Worm (Caenorhabditis elegans): ENCODE data around the gene nrde-3.
A peak's percentile ranks its signal among the peaks of the same experiment; 100 is the strongest.

Gene nrde-3

DNA sequence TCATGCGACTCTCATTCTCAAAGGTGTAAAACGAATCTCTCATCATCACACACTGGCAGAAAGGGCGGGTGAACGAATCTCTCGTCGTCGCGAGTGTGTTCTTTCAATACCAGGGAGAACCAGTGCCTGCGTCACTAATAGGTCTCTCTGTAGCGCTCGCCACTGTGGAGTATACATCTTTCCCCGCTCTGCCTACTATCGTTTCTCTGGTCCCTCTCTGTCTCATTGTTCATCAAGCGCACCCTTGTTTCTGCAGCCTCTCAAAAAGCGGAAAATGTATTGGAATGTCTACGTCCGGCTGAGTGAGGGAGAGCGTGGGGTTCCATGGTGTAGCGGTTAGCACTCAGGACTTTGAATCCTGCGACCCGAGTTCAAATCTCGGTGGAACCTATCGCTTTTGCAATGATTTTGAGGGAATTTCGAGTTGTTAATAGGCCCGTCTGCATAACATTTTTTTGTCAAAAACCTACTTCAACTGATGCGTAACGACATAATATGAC, 38.1 kb downstream of the nrde-3 start (continued):
- TF ChIP-seq hlh-30 (tag; optimal IDR thresholded peaks at IDR 0.05; ENCODE audit: insufficient read depth), result peak; percentile 39
- peak; percentile 89 for TF ChIP-seq ceh-19 (GFP tag; optimal IDR thresholded peaks at IDR 0.05)
- TF ChIP-seq ceh-31 (tag; optimal IDR thresholded peaks at IDR 0.05), result peak; percentile 95
- peak; percentile 74 for TF ChIP-seq ceh-24 (tag; optimal IDR thresholded peaks at IDR 0.05)
- TF ChIP-seq ceh-22 (tag; optimal IDR thresholded peaks at IDR 0.05), result peak; percentile 85
- TF ChIP-seq ceh-48 (tag; optimal IDR thresholded peaks at IDR 0.05), result peak; percentile 65
- peak; percentile 55 for TF ChIP-seq zip-5 (tag; optimal IDR thresholded peaks at IDR 0.05)
- TF ChIP-seq madf-2 (tag; optimal IDR thresholded peaks at IDR 0.05), result peak; percentile 92
- peak; percentile 92 for TF ChIP-seq hlh-6 (tag; optimal IDR thresholded peaks at IDR 0.05)
- TF ChIP-seq ahr-1 (tag; optimal IDR thresholded peaks at IDR 0.05), result peak; percentile 67
- TF ChIP-seq odd-2 (tag; optimal IDR thresholded peaks at IDR 0.05), result peak; percentile 48
- peak; percentile 84 for TF ChIP-seq ztf-16 (tag; optimal IDR thresholded peaks at IDR 0.05)
- TF ChIP-seq mec-3 (tag; optimal IDR thresholded peaks at IDR 0.05; ENCODE audit: borderline replicate concordance), result peak; percentile 18
- TF ChIP-seq sox-4 (tag; optimal IDR thresholded peaks at IDR 0.05), result peak; percentile 86
- TF ChIP-seq nfya-1 (tag; optimal IDR thresholded peaks at IDR 0.05), result peak; percentile 84
- TF ChIP-seq pag-3 (tag; optimal IDR thresholded peaks at IDR 0.05; ENCODE audit: borderline replicate concordance), result peak; percentile 72
- peak; percentile 81 for TF ChIP-seq fax-1 (tag; optimal IDR thresholded peaks at IDR 0.05)

DNA sequence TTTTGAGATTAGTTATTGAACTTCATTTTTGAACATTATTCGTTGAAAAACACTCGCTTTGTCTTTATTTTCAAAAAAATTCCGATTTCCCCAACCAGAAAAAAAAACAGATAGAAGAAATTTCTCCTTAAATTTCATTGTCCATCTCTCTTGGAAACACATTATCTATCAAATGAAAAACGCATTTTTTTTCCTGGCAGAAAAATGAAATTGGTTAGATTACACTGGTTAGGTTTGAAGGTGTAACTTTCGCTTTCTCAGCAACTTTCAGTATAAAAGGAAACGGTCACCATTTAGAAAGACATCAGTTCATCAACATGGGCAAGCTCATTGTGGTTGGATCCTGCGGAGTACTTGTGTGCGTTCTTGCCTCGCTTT, 49.4 kb downstream of the nrde-3 start, which contains the start of gene col-19:
Gene col-19, plus strand, starts transcription at position 301 of the 378 bp plus-strand sequence.
- TF ChIP-seq pat-9 (tag; optimal IDR thresholded peaks at IDR 0.05) (no peak), ceh-2 (tag; optimal IDR thresholded peaks at IDR 0.05) (no peak), K02D7.2 (tag; optimal IDR thresholded peaks at IDR 0.05) (no peak), hlh-8 (tag; optimal IDR thresholded peaks at IDR 0.05) (no peak), C08G9.2 (tag; optimal IDR thresholded peaks at IDR 0.05) (no peak), C38D4.7 (GFP tag; optimal IDR thresholded peaks at IDR 0.05) (no peak), unc-55 (GFP tag; optimal IDR thresholded peaks at IDR 0.05) (no peak), unc-86 (tag; optimal IDR thresholded peaks at IDR 0.05) (no peak), odd-2 (tag; optimal IDR thresholded peaks at IDR 0.05) (no peak), tbx-2 (tag; optimal IDR thresholded peaks at IDR 0.05) (no peak), unc-3 (GFP tag; conservative IDR thresholded peaks at IDR 0.05) (no peak), unc-3 (tag; optimal IDR thresholded peaks at IDR 0.05) (no peak), pax-1 (tag; optimal IDR thresholded peaks at IDR 0.05) (no peak), ceh-24 (tag; optimal IDR thresholded peaks at IDR 0.05) (no peak), rnt-1 (tag; optimal IDR thresholded peaks at IDR 0.05) (no peak), F13H6.1 (tag; optimal IDR thresholded peaks at IDR 0.05) (no peak), hlh-15 (tag; optimal IDR thresholded peaks at IDR 0.05) (no peak), hlh-6 (tag; optimal IDR thresholded peaks at IDR 0.05) (no peak), ama-1 (optimal IDR thresholded peaks at IDR 0.05) (no peak), ceh-18 (tag; optimal IDR thresholded peaks at IDR 0.05) (no peak), lim-6 (tag; optimal IDR thresholded peaks at IDR 0.05) (no peak)

DNA sequence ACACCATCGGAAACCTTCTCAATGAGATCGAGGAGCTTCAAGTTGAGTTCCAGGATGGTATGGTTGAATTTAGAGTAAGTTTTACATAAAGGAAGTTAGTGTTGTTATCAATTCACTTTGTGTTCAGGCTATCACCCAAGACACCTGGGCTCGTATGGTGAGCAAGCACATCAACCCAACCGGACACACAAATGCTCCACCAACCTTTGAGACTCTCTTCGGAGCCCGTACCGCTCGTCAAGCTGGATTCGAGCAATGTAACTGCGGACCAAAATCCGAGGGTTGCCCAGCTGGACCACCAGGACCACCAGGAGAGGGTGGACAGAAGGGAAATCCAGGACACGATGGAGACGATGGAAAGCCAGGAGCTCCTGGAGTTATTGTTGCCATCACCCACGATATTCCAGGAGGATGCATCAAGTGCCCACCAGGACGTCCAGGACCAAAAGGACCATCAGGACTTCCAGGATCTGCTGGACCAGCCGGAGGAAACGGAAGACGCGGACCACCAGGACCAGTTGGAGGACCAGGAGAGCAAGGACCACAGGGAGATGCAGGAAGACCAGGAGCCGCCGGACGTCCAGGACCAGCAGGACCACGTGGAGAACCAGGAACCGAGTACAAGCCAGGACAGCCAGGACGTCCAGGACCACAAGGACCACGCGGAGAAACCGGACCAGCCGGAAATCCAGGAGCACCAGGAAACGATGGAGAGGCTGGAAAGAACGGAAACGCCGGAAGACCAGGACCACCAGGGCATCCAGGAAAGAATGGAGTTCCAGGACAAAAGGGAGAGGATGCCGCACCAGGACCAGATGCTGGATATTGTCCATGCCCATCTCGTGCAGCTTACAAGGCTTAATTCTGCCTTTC, 50.0 kb downstream of the nrde-3 start:
- TF ChIP-seq C08G9.2 (tag; optimal IDR thresholded peaks at IDR 0.05) (peak; percentile 15), ceh-48 (tag; optimal IDR thresholded peaks at IDR 0.05) (no peak), unc-3 (GFP tag; conservative IDR thresholded peaks at IDR 0.05) (no peak), unc-3 (tag; optimal IDR thresholded peaks at IDR 0.05) (no peak), hlh-6 (tag; optimal IDR thresholded peaks at IDR 0.05) (peak; percentile 5), ttx-3 (tag; optimal IDR thresholded peaks at IDR 0.05) (no peak), che-1 (tag; optimal IDR thresholded peaks at IDR 0.05) (no peak)

Measured in whole organism, late embryonic.